Fruit fly (Drosophila melanogaster) whole organism, adult: ENCODE results near the gene dome.

Source experiments
- CG11617 ChIP-seq: fragments of 200-800 bp; sonication (Bioruptor generic); optimal IDR thresholded peaks from 2 replicates; lab custom pipeline; 2017; ENCODE audit warnings: mild to moderate bottlenecking, missing biosample characterization, missing genetic modification reagents, missing genetic modification characterization
- CG5204 ChIP-seq: fragments of 200-800 bp; sonication (Bioruptor generic); optimal IDR thresholded peaks from 2 replicates; lab custom pipeline; 2016; ENCODE audit warnings: missing biosample characterization, missing genetic modification characterization
- CG7045 ChIP-seq: fragments of 200-800 bp; sonication (Bioruptor generic); optimal IDR thresholded peaks from 2 replicates; lab custom pipeline; 2017; ENCODE audit warnings: missing biosample characterization, mild to moderate bottlenecking, missing genetic modification characterization
- Clk ChIP-seq: fragments of 200-800 bp; sonication (Bioruptor generic); optimal IDR thresholded peaks from 2 replicates; lab custom pipeline; 2017; ENCODE audit warnings: missing biosample characterization, missing genetic modification characterization
- Crg-1 ChIP-seq: fragments of 200-800 bp; sonication (Bioruptor generic); optimal IDR thresholded peaks from 2 replicates; lab custom pipeline; 2016; ENCODE audit warnings: missing biosample characterization, missing genetic modification characterization
- Hr96 ChIP-seq: fragments of 200-800 bp; sonication (Bioruptor generic); optimal IDR thresholded peaks from 2 replicates; lab custom pipeline; 2016; ENCODE audit warnings: missing biosample characterization, missing genetic modification characterization
- cnc ChIP-seq, 2 experiments: fragments of >200 bp; optimal IDR thresholded peaks; 2 replicates each; lab custom pipeline; 2017
- tj ChIP-seq: fragments of 200-800 bp; sonication (Bioruptor generic); optimal IDR thresholded peaks from 3 replicates; lab custom pipeline; 2017; ENCODE audit warnings: missing biosample characterization, mild to moderate bottlenecking, missing genetic modification characterization, moderate library complexity

dm6 chrX:19642819-19643504 lies 40.4 kb downstream of the dome start, which contains the start of the genes CG12237 and Sec61gamma:
- no peak for TF ChIP-seq CG7045 (GFP tag; lab: Kevin White, UChicago)
- peak; percentile 41 for TF ChIP-seq tj (GFP tag; lab: Kevin White, UChicago)
- peak; percentile 18 for TF ChIP-seq CG11617 (GFP tag; lab: Kevin White, UChicago)
- TF ChIP-seq Clk (GFP tag; lab: Kevin White, UChicago) = no peak
- TF ChIP-seq cnc (optimal IDR thresholded peaks at IDR 0.05; lab: Kevin White, UChicago) = no peak
- no peak for TF ChIP-seq Crg-1 (GFP tag; lab: Kevin White, UChicago)
- TF ChIP-seq Hr96 = no peak
- no peak for TF ChIP-seq CG5204 (GFP tag; lab: Kevin White, UChicago)
